Worm (Caenorhabditis elegans): ENCODE results near the gene M176.9.

The M176.9 gene

ce11 chrII:9374807-9375206, 36.6 kb downstream of the M176.9 start, which contains the start of gene C06C3.12:
Gene C06C3.12, plus strand, starts transcription at chrII:9375107.
- TF ChIP-seq aptf-2 (GFP tag; conservative IDR thresholded peaks at IDR 0.05) (no peak), nfya-2 (GFP tag; IDR thresholded peaks at IDR 0.05) (no peak), ekl-4 (GFP tag; IDR thresholded peaks at IDR 0.05) (no peak), cebp-2 (GFP tag; IDR thresholded peaks at IDR 0.05) (no peak), Y53F4B.3 (GFP tag; IDR thresholded peaks at IDR 0.05) (no peak), F55B11.4 (tag; optimal IDR thresholded peaks at IDR 0.05; ENCODE audit: borderline replicate concordance, insufficient read depth) (no peak), ccch-3 (GFP tag; optimal IDR thresholded peaks at IDR 0.05) (no peak), egl-18 (GFP tag; IDR thresholded peaks at IDR 0.05) (no peak), mxl-1 (tag; optimal IDR thresholded peaks at IDR 0.05) (no peak)

ce11 chrII:9372991-9373390, 38.4 kb downstream of the M176.9 start, which contains the start of gene C06C3.4:
Gene C06C3.4, plus strand, starts transcription at chrII:9373291.
- TF ChIP-seq F10E7.11 (tag; optimal IDR thresholded peaks at IDR 0.05) (no peak), zim-3 (tag; optimal IDR thresholded peaks at IDR 0.05) (no peak), tbx-9 (tag; optimal IDR thresholded peaks at IDR 0.05; ENCODE audit: borderline replicate concordance) (no peak), lag-1 (GFP tag; IDR thresholded peaks at IDR 0.05) (no peak), ztf-3 (GFP tag; optimal IDR thresholded peaks at IDR 0.05) (no peak)

ce11 chrII:9372393-9372792, 39.0 kb downstream of the M176.9 start, which contains the start of gene C06C3.3:
Gene C06C3.3, minus strand, starts transcription at chrII:9372493.
- no peak for TF ChIP-seq attf-3 (GFP tag; conservative IDR thresholded peaks at IDR 0.05)
- no peak for TF ChIP-seq fkh-3 (tag; optimal IDR thresholded peaks at IDR 0.05)
- TF ChIP-seq B0261.1 (tag; optimal IDR thresholded peaks at IDR 0.05), result no peak
- TF ChIP-seq egrh-3 (GFP tag; IDR thresholded peaks at IDR 0.05), result no peak
- no peak for TF ChIP-seq atf-7 (tag; optimal IDR thresholded peaks at IDR 0.05)
- TF ChIP-seq ekl-4 (GFP tag; IDR thresholded peaks at IDR 0.05), result no peak
- TF ChIP-seq Y53G8AR.9 (GFP tag; conservative IDR thresholded peaks at IDR 0.05), result no peak
- no peak for TF ChIP-seq gei-17 (GFP tag; optimal IDR thresholded peaks at IDR 0.05)
- TF ChIP-seq F55B11.4 (tag; optimal IDR thresholded peaks at IDR 0.05; ENCODE audit: borderline replicate concordance, insufficient read depth), result no peak
- no peak for TF ChIP-seq mcd-1 (GFP tag; IDR thresholded peaks at IDR 0.05)
- TF ChIP-seq rpc-1 (optimal IDR thresholded peaks at IDR 0.05), result no peak
- no peak for TF ChIP-seq rpc-1 (tag; optimal IDR thresholded peaks at IDR 0.05)
- no peak for TF ChIP-seq dpff-1 (tag; optimal IDR thresholded peaks at IDR 0.05)
- TF ChIP-seq ceh-58 (GFP tag; IDR thresholded peaks at IDR 0.05), result no peak
- no peak for TF ChIP-seq B0336.3 (GFP tag; IDR thresholded peaks at IDR 0.05)
- TF ChIP-seq attf-5 (GFP tag; optimal IDR thresholded peaks at IDR 0.05), result no peak
- TF ChIP-seq him-1 (tag; optimal IDR thresholded peaks at IDR 0.05), result no peak

ce11 chrII:9369394-9369793, 42.0 kb downstream of the M176.9 start:
- no peak for TF ChIP-seq Y53F4B.3 (GFP tag; IDR thresholded peaks at IDR 0.05)
- no peak for TF ChIP-seq ekl-4 (GFP tag; IDR thresholded peaks at IDR 0.05)
- TF ChIP-seq hlh-26 (GFP tag; conservative IDR thresholded peaks at IDR 0.05), result no peak
- TF ChIP-seq hrde-1 (tag; optimal IDR thresholded peaks at IDR 0.05; ENCODE audit: borderline replicate concordance), result no peak
- TF ChIP-seq nhr-179 (tag; optimal IDR thresholded peaks at IDR 0.05), result no peak
- TF ChIP-seq hmg-1.2 (GFP tag; IDR thresholded peaks at IDR 0.05), result no peak
- TF ChIP-seq B0261.1 (tag; optimal IDR thresholded peaks at IDR 0.05), result no peak
- TF ChIP-seq egrh-3 (GFP tag; IDR thresholded peaks at IDR 0.05), result no peak
- TF ChIP-seq egl-44 (GFP tag; IDR thresholded peaks at IDR 0.05), result no peak
- no peak for TF ChIP-seq lin-54 (GFP tag; optimal IDR thresholded peaks at IDR 0.05)
- no peak for TF ChIP-seq snpc-1.1 (tag; optimal IDR thresholded peaks at IDR 0.05; ENCODE audit: insufficient read depth)

Measured in whole organism, young adult.